Worm (Caenorhabditis elegans): ENCODE data around the gene swt-2.

Gene swt-2

DNA sequence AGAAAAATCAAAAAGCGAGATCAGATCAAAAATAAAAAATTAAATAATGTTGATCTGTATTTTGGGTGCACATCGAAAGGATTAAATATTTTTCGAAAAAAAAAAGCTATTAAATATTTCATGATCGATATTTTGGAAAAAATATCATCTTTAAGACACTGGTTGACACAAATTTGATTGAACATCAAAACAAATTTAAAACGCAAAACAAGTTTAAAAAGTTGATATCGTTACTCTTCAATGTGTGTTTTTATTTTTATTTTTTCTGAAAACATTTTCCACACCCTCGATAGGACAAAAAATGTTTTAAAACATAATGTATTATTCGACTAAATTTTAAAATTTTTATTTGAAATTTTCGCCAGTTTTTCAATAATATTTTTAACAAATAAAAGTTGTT is 8.1 kb downstream of the swt-2 start, which contains the start of gene C54F6.12:
Gene C54F6.12 (minus strand): TSS at position 101 of the 400 bp plus-strand sequence.
- TF ChIP-seq lin-35 (GFP tag; optimal IDR thresholded peaks at IDR 0.05) (no peak), let-607 (tag; optimal IDR thresholded peaks at IDR 0.05) (no peak), nfya-1 (tag; optimal IDR thresholded peaks at IDR 0.05; ENCODE audit: borderline replicate concordance, insufficient read depth) (no peak), efl-1 (GFP tag; optimal IDR thresholded peaks at IDR 0.05) (no peak), attf-3 (GFP tag; conservative IDR thresholded peaks at IDR 0.05) (no peak)

DNA sequence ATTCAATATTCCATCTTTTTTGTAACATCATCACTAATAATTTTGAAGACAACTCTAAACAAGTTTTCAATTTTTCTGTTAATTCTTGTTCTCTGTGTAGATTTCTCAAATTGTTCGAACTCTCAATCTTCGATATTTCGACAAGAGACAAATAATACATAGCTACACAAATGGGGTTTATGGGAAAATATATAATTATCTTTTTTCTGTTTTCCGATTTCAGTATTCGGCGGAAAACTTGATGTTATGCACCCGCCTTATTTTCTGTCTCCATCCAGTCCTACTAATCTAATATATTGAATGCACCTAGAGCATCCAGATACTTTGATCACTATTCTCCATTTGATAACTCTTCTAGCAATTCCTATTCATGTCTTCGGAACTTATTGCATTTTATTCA is 9.1 kb downstream of the swt-2 start, which contains the start of gene srh-268:
Gene srh-268 (plus strand): TSS at position 301 of the 400 bp plus-strand sequence.
- TF ChIP-seq lsl-1 (GFP tag; optimal IDR thresholded peaks at IDR 0.05) = no peak
- no peak for TF ChIP-seq repo-1 (tag; optimal IDR thresholded peaks at IDR 0.05)
- TF ChIP-seq F57A8.1 (GFP tag; optimal IDR thresholded peaks at IDR 0.05) = no peak
- no peak for TF ChIP-seq snpc-1.1 (tag; optimal IDR thresholded peaks at IDR 0.05; ENCODE audit: insufficient read depth)
- TF ChIP-seq ztf-22 (GFP tag; optimal IDR thresholded peaks at IDR 0.05) = no peak
- TF ChIP-seq rec-8 (tag; optimal IDR thresholded peaks at IDR 0.05) = no peak
- no peak for TF ChIP-seq cebp-1 (GFP tag; IDR thresholded peaks at IDR 0.05)
- TF ChIP-seq cebp-1 (tag; optimal IDR thresholded peaks at IDR 0.05) = no peak
- no peak for TF ChIP-seq madf-8 (GFP tag; conservative IDR thresholded peaks at IDR 0.05)
- no peak for TF ChIP-seq F39B2.1 (GFP tag; IDR thresholded peaks at IDR 0.05)
- TF ChIP-seq lsy-27 (tag; optimal IDR thresholded peaks at IDR 0.05; ENCODE audit: borderline replicate concordance, insufficient read depth) = no peak
- TF ChIP-seq ceh-27 (GFP tag; optimal IDR thresholded peaks at IDR 0.05) = no peak
- no peak for TF ChIP-seq nhr-90 (tag; optimal IDR thresholded peaks at IDR 0.05)
- no peak for TF ChIP-seq mxl-1 (tag; optimal IDR thresholded peaks at IDR 0.05)
- TF ChIP-seq efl-1 (GFP tag; optimal IDR thresholded peaks at IDR 0.05) = no peak
- no peak for TF ChIP-seq F33H1.4 (GFP tag; IDR thresholded peaks at IDR 0.05)
- no peak for TF ChIP-seq F10E7.11 (tag; optimal IDR thresholded peaks at IDR 0.05)
- no peak for TF ChIP-seq die-1 (tag; optimal IDR thresholded peaks at IDR 0.05)
- TF ChIP-seq snpc-1.3 (tag; optimal IDR thresholded peaks at IDR 0.05; ENCODE audit: insufficient read depth) = no peak

DNA sequence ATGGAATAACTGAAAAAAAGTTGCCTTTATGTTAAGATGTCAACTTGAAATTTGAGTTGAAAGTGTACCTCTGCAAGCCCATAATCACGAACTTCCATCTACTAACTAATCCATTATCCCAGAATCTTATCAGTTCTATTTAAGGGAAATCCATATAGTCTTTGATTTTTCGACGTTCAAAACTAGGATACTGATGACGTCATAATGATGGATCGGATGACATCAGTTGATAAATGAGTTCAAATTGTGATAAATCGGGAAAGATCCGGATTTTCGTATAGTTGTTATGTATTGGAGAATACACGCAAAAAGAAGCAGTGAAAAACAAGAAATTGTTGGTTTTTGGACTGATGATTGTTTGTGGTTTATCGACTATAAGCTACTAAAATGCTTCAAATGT is 13.8 kb downstream of the swt-2 start:
- TF ChIP-seq T07F8.4 (tag; optimal IDR thresholded peaks at IDR 0.05) = no peak
- no peak for TF ChIP-seq snpc-1.1 (tag; optimal IDR thresholded peaks at IDR 0.05; ENCODE audit: insufficient read depth)

DNA sequence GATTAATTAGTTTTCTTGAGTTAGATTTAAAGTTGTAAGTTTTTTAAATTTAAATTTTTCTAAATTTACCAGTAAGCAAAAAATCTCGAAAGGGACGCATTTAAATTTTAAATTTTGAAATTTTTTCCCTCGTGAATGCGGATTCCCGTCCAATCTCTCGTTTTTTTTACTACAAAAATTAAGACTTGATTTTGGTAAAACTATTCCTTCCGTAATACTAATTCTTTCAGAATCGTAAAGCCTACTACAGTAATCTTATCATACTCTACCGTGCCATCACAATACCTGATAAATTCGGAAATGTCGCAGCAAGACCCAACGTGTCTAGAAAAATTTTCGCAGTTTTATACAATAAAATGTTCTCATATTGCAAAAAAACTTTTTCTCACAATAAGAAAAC is 15.2 kb downstream of the swt-2 start, which contains the start of the genes C54F6.19 and nhx-3:
Gene C54F6.19 (plus strand): TSS at position 301 of the 400 bp plus-strand sequence.
Gene nhx-3 (minus strand): TSS at position 337 of the 400 bp plus-strand sequence.
- no peak for TF ChIP-seq B0019.2 (GFP tag; conservative IDR thresholded peaks at IDR 0.05)
- TF ChIP-seq rcor-1 (GFP tag; IDR thresholded peaks at IDR 0.05) = no peak
- TF ChIP-seq ztf-25 (GFP tag; IDR thresholded peaks at IDR 0.05) = no peak
- TF ChIP-seq nfya-1 (tag; optimal IDR thresholded peaks at IDR 0.05; ENCODE audit: borderline replicate concordance, insufficient read depth) = no peak
- TF ChIP-seq hmg-1.2 (GFP tag; IDR thresholded peaks at IDR 0.05) = no peak
- no peak for TF ChIP-seq fkh-3 (tag; optimal IDR thresholded peaks at IDR 0.05)

DNA sequence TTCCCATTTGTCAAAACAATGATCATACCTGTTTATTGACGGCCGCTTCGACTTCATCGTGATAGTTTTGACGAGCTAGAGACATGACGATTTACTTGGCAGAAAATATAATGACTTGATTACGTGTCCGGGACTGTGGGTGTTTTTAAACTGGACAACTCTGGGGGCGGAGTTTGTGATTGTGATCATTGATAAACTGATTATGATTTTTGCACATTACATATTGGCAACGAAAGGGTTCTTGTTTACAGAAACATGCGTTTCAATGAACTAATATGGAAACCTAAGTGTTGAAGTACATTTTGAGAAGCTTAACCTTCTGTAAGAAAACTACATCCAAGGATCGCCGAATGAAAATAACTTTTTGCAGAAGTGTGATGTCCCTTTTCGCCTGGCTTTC is 17.5 kb downstream of the swt-2 start, which contains the start of gene ftn-1:
Gene ftn-1 (minus strand): TSS at position 101 of the 400 bp plus-strand sequence.
- TF ChIP-seq lin-35 (GFP tag; optimal IDR thresholded peaks at IDR 0.05) = no peak
- no peak for TF ChIP-seq chd-7 (tag; optimal IDR thresholded peaks at IDR 0.05)
- TF ChIP-seq xnd-1 (tag; optimal IDR thresholded peaks at IDR 0.05) = no peak
- no peak for TF ChIP-seq cebp-1 (GFP tag; IDR thresholded peaks at IDR 0.05)
- TF ChIP-seq cebp-1 (tag; optimal IDR thresholded peaks at IDR 0.05) = no peak
- no peak for TF ChIP-seq K11D2.4 (GFP tag; IDR thresholded peaks at IDR 0.05)
- TF ChIP-seq B0336.3 (GFP tag; IDR thresholded peaks at IDR 0.05) = no peak
- TF ChIP-seq bed-1 (GFP tag; IDR thresholded peaks at IDR 0.05) = no peak
- no peak for TF ChIP-seq Y95B8A.8 (GFP tag; IDR thresholded peaks at IDR 0.05)
- no peak for TF ChIP-seq hmg-1.2 (GFP tag; IDR thresholded peaks at IDR 0.05)
- no peak for TF ChIP-seq ceh-58 (GFP tag; IDR thresholded peaks at IDR 0.05)
- TF ChIP-seq cebp-2 (GFP tag; IDR thresholded peaks at IDR 0.05) = no peak
- TF ChIP-seq pha-4 (tag; optimal IDR thresholded peaks at IDR 0.05) = no peak
- TF ChIP-seq mes-4 (tag; optimal IDR thresholded peaks at IDR 0.05) = no peak
- no peak for TF ChIP-seq T07F8.4 (tag; optimal IDR thresholded peaks at IDR 0.05)

Data from whole organism, young adult.